Fruit fly (Drosophila melanogaster) whole organism, embryonic: Measurements from ENCODE around the gene CG43731.

ENCODE experiments used
- Ada2b ChIP-seq: fragments of 200-800 bp; sonication (Bioruptor generic); IDR thresholded peaks from 2 replicates; pipeline ENCODE4 v1.3.6; 2022; ENCODE audit warnings: missing biosample characterization, missing genetic modification characterization
- Adf1 ChIP-seq: fragments of 200-800 bp; sonication (Bioruptor generic); IDR thresholded peaks from 2 replicates; pipeline ENCODE4 v1.3.6; 2022; ENCODE audit warnings: missing biosample characterization, missing genetic modification characterization
- B-H1 ChIP-seq: fragments of 200-800 bp; sonication (Bioruptor generic); IDR thresholded peaks from 3 replicates; pipeline ENCODE4 v1.3.6; 2022; ENCODE audit warnings: missing biosample characterization, missing genetic modification characterization
- Blimp-1 ChIP-seq: fragments of 200-800 bp; sonication (Bioruptor generic); optimal IDR thresholded peaks from 3 replicates; lab custom pipeline; 2018; ENCODE audit warnings: missing biosample characterization, missing genetic modification characterization, mild to moderate bottlenecking, moderate library complexity, missing genetic modification reagents
- Bteb2 ChIP-seq: fragments of 200-800 bp; sonication (Bioruptor generic); optimal IDR thresholded peaks from 2 replicates; lab custom pipeline; 2016; ENCODE audit warnings: missing biosample characterization, missing genetic modification characterization
- CG10274 ChIP-seq: fragments of 200-800 bp; sonication (Bioruptor generic); optimal IDR thresholded peaks from 3 replicates; lab custom pipeline; 2017; ENCODE audit warnings: missing biosample characterization, mild to moderate bottlenecking, missing genetic modification characterization
- CG10321 ChIP-seq: fragments of 200-800 bp; sonication (Bioruptor generic); IDR thresholded peaks from 2 replicates; pipeline ENCODE4 v1.3.6; 2022; ENCODE audit warnings: missing biosample characterization, missing genetic modification characterization
- CG11560 ChIP-seq: fragments of 200-800 bp; sonication (Bioruptor generic); IDR thresholded peaks from 3 replicates; pipeline ENCODE4 v1.3.6; 2022; ENCODE audit warnings: missing biosample characterization, missing genetic modification characterization
- CG1233 ChIP-seq: fragments of 200-800 bp; sonication (Bioruptor generic); optimal IDR thresholded peaks from 4 replicates; lab custom pipeline; 2018; ENCODE audit warnings: missing biosample characterization, mild to moderate bottlenecking, missing genetic modification characterization
- CG12391 ChIP-seq: fragments of 200-800 bp; sonication (Bioruptor generic); optimal IDR thresholded peaks from 3 replicates; lab custom pipeline; 2018; ENCODE audit warnings: missing biosample characterization, mild to moderate bottlenecking, missing genetic modification characterization, moderate library complexity
- CG13775 ChIP-seq: fragments of 200-800 bp; sonication (Bioruptor generic); optimal IDR thresholded peaks from 3 replicates; lab custom pipeline; 2017; ENCODE audit warnings: missing biosample characterization, mild to moderate bottlenecking, missing genetic modification characterization
- CG14014 ChIP-seq: fragments of 200-800 bp; sonication (Bioruptor generic); IDR thresholded peaks from 2 replicates; pipeline ENCODE4 v1.3.6; 2022; ENCODE audit warnings: missing biosample characterization, missing genetic modification characterization
- CG14667 ChIP-seq: fragments of 200-800 bp; sonication (Bioruptor generic); IDR thresholded peaks from 2 replicates; pipeline ENCODE4 v1.3.6; 2022; ENCODE audit warnings: missing biosample characterization, missing genetic modification characterization
- CG15514 ChIP-seq: fragments of 200-800 bp; sonication (Bioruptor generic); optimal IDR thresholded peaks from 3 replicates; lab custom pipeline; 2017; ENCODE audit warnings: missing biosample characterization, missing genetic modification characterization, mild to moderate bottlenecking, moderate library complexity, missing genetic modification reagents
- CG16863 ChIP-seq: fragments of 200-800 bp; sonication (Bioruptor generic); optimal IDR thresholded peaks from 3 replicates; lab custom pipeline; 2016; ENCODE audit warnings: missing biosample characterization, missing genetic modification characterization
- CG18262 ChIP-seq: fragments of 200-800 bp; optimal IDR thresholded peaks from 3 replicates; lab custom pipeline; 2019; ENCODE audit warnings: missing biosample characterization, mild to moderate bottlenecking, missing genetic modification characterization, moderate library complexity
- CG2116 ChIP-seq: fragments of 200-800 bp; sonication (Bioruptor generic); optimal IDR thresholded peaks from 3 replicates; lab custom pipeline; 2018; ENCODE audit warnings: missing biosample characterization, mild to moderate bottlenecking, missing genetic modification characterization
- CG2199 ChIP-seq: fragments of 200-800 bp; sonication (Bioruptor generic); IDR thresholded peaks from 3 replicates; pipeline ENCODE4 v1.3.6; 2022; ENCODE audit warnings: missing biosample characterization, missing genetic modification characterization
- CG3163 ChIP-seq: fragments of 200-800 bp; sonication (Bioruptor generic); optimal IDR thresholded peaks from 3 replicates; lab custom pipeline; 2016; ENCODE audit warnings: missing biosample characterization, missing genetic modification characterization
- CG33213 ChIP-seq: fragments of 200-800 bp; sonication (Bioruptor generic); optimal IDR thresholded peaks from 3 replicates; lab custom pipeline; 2016; ENCODE audit warnings: missing biosample characterization, missing genetic modification characterization
- CG34224 ChIP-seq: fragments of 200-800 bp; sonication (Bioruptor generic); IDR thresholded peaks from 3 replicates; pipeline ENCODE4 v1.3.6; 2022; ENCODE audit warnings: missing biosample characterization, missing genetic modification characterization; ENCODE audit not compliant: partially characterized antibody
- CG3847 ChIP-seq: fragments of 200-800 bp; sonication (Bioruptor generic); IDR thresholded peaks from 2 replicates; pipeline ENCODE4 v1.3.6; 2022; ENCODE audit warnings: missing biosample characterization, missing genetic modification characterization
- CG3995 ChIP-seq: fragments of 200-800 bp; sonication (Bioruptor generic); optimal IDR thresholded peaks from 3 replicates; lab custom pipeline; 2016; ENCODE audit warnings: missing biosample characterization, missing genetic modification characterization
- CG4404 ChIP-seq: fragments of 200-800 bp; sonication (Bioruptor generic); IDR thresholded peaks from 2 replicates; pipeline ENCODE4 v1.3.6; 2022; ENCODE audit warnings: missing biosample characterization, missing genetic modification characterization
- CG6272 ChIP-seq: fragments of 200-800 bp; sonication (Bioruptor generic); IDR thresholded peaks from 2 replicates; pipeline ENCODE4 v1.3.6; 2022; ENCODE audit warnings: missing biosample characterization, missing genetic modification characterization
- CG8388 ChIP-seq: fragments of 200-800 bp; sonication (Bioruptor generic); optimal IDR thresholded peaks from 2 replicates; lab custom pipeline; 2019; ENCODE audit warnings: missing biosample characterization, mild to moderate bottlenecking, missing genetic modification characterization, moderate library complexity
- CG9932 ChIP-seq: fragments of 200-800 bp; sonication (Bioruptor generic); IDR thresholded peaks from 2 replicates; pipeline ENCODE4 v1.3.6; 2022; ENCODE audit warnings: missing biosample characterization, missing genetic modification characterization
- CTCF ChIP-seq: fragments of 200-800 bp; sonication (Bioruptor generic); optimal IDR thresholded peaks from 2 replicates; lab custom pipeline; 2017; ENCODE audit warnings: missing biosample characterization, mild to moderate bottlenecking, missing genetic modification characterization, moderate library complexity
- Dad ChIP-seq: fragments of 200-800 bp; sonication (Bioruptor generic); optimal IDR thresholded peaks from 3 replicates; lab custom pipeline; 2016; ENCODE audit warnings: missing biosample characterization, missing genetic modification characterization
- Dll ChIP-seq: fragments of 200-800 bp; sonication (Bioruptor generic); IDR thresholded peaks from 4 replicates; pipeline ENCODE4 v1.3.6; 2022; ENCODE audit warnings: missing biosample characterization, missing genetic modification characterization; ENCODE audit not compliant: partially characterized antibody
- Drgx ChIP-seq: fragments of 200-800 bp; sonication (Bioruptor generic); IDR thresholded peaks from 2 replicates; pipeline ENCODE4 v1.3.6; 2022; ENCODE audit warnings: missing biosample characterization, missing genetic modification characterization
- Hr3 ChIP-seq: fragments of 200-800 bp; sonication (Bioruptor generic); optimal IDR thresholded peaks from 3 replicates; lab custom pipeline; 2016; ENCODE audit warnings: missing biosample characterization, missing genetic modification characterization
- Lim3 ChIP-seq: fragments of 200-800 bp; sonication (Bioruptor generic); IDR thresholded peaks from 2 replicates; pipeline ENCODE4 v1.3.6; 2022; ENCODE audit warnings: missing biosample characterization, missing genetic modification characterization
- NFAT ChIP-seq: fragments of 200-800 bp; sonication (Bioruptor generic); IDR thresholded peaks from 2 replicates; pipeline ENCODE4 v1.3.6; 2022; ENCODE audit warnings: missing biosample characterization, missing genetic modification characterization
- Sox102F ChIP-seq: fragments of 200-800 bp; sonication (Bioruptor generic); optimal IDR thresholded peaks from 2 replicates; lab custom pipeline; 2018; ENCODE audit warnings: missing biosample characterization, mild to moderate bottlenecking, missing genetic modification characterization, moderate library complexity
- Xrp1 ChIP-seq: fragments of 200-800 bp; sonication (Bioruptor generic); IDR thresholded peaks from 2 replicates; pipeline ENCODE4 v1.3.6; 2022; ENCODE audit warnings: missing biosample characterization, missing genetic modification characterization
- ato ChIP-seq: fragments of 200-800 bp; sonication (Bioruptor generic); IDR thresholded peaks from 2 replicates; pipeline ENCODE4 v1.3.6; 2022; ENCODE audit warnings: missing biosample characterization, missing genetic modification characterization; ENCODE audit not compliant: partially characterized antibody
- bab2 ChIP-seq: fragments of 200-800 bp; sonication (Bioruptor generic); optimal IDR thresholded peaks from 2 replicates; lab custom pipeline; 2016; ENCODE audit warnings: missing biosample characterization, missing genetic modification characterization
- cg ChIP-seq: fragments of 200-800 bp; sonication (Bioruptor generic); optimal IDR thresholded peaks from 3 replicates; lab custom pipeline; 2019; ENCODE audit warnings: missing biosample characterization, mild to moderate bottlenecking, missing genetic modification characterization, moderate library complexity
- ems ChIP-seq: fragments of 200-800 bp; sonication (Bioruptor generic); optimal IDR thresholded peaks from 3 replicates; lab custom pipeline; 2016; ENCODE audit warnings: missing biosample characterization, missing genetic modification characterization
- ewg ChIP-seq: fragments of 200-800 bp; sonication (Bioruptor generic); optimal IDR thresholded peaks from 3 replicates; lab custom pipeline; 2017; ENCODE audit warnings: mild to moderate bottlenecking, missing biosample characterization, missing genetic modification reagents, missing genetic modification characterization
- gsb ChIP-seq: fragments of 200-800 bp; sonication (Bioruptor generic); IDR thresholded peaks from 2 replicates; pipeline ENCODE4 v1.3.6; 2022; ENCODE audit warnings: missing biosample characterization, missing genetic modification characterization
- ham ChIP-seq: fragments of 200-800 bp; sonication (Bioruptor generic); IDR thresholded peaks from 2 replicates; pipeline ENCODE4 v1.3.6; 2022; ENCODE audit warnings: missing biosample characterization, missing genetic modification characterization
- klu ChIP-seq: fragments of 200-800 bp; sonication (Bioruptor generic); IDR thresholded peaks from 2 replicates; pipeline ENCODE4 v1.3.6; 2022; ENCODE audit warnings: missing biosample characterization, missing genetic modification characterization
- prd ChIP-seq, 3 experiments: fragments of >200 bp in 2 of 3; fragments of 200-800 bp in 1 of 3; sonication (Bioruptor generic) in 1 of 3; optimal IDR thresholded peaks in 2 of 3; IDR thresholded peaks in 1 of 3; 2 replicates in 2 of 3; 3 replicates in 1 of 3; pipeline versions ENCODE4 v1.3.6 to Lab custom; 2017 to 2022; ENCODE audit warnings: missing biosample characterization in 1 of 3, missing genetic modification characterization in 1 of 3
- ranshi ChIP-seq: fragments of 200-800 bp; sonication (Bioruptor generic); IDR thresholded peaks from 2 replicates; pipeline ENCODE4 v1.3.6; 2022; ENCODE audit warnings: missing biosample characterization, missing genetic modification characterization
- ro ChIP-seq: fragments of 200-800 bp; sonication (Bioruptor generic); IDR thresholded peaks from 2 replicates; pipeline ENCODE4 v1.3.6; 2022; ENCODE audit warnings: missing biosample characterization, missing genetic modification characterization
- slbo ChIP-seq: fragments of 200-800 bp; sonication (Bioruptor generic); IDR thresholded peaks from 2 replicates; pipeline ENCODE4 v1.3.6; 2022; ENCODE audit warnings: missing biosample characterization, missing genetic modification characterization
- so ChIP-seq: fragments of 200-800 bp; sonication (Bioruptor generic); IDR thresholded peaks from 3 replicates; pipeline ENCODE4 v1.3.6; 2022; ENCODE audit warnings: missing biosample characterization, missing genetic modification characterization
- sob ChIP-seq: fragments of 200-800 bp; sonication (Bioruptor generic); IDR thresholded peaks from 2 replicates; pipeline ENCODE4 v1.3.6; 2022; ENCODE audit warnings: missing biosample characterization, missing genetic modification characterization
- tio ChIP-seq: fragments of 200-800 bp; sonication (Bioruptor generic); optimal IDR thresholded peaks from 2 replicates; lab custom pipeline; 2017; ENCODE audit warnings: missing biosample characterization, missing genetic modification characterization, inconsistent platforms
- trem ChIP-seq: fragments of 200-800 bp; optimal IDR thresholded peaks from 3 replicates; lab custom pipeline; 2019; ENCODE audit warnings: missing biosample characterization, mild to moderate bottlenecking, missing genetic modification characterization, moderate library complexity
- usp ChIP-seq: fragments of >200 bp; optimal IDR thresholded peaks from 2 replicates; lab custom pipeline; 2017; ENCODE audit warnings: missing biosample characterization, missing genetic modification characterization

Gene CG43731

DNA sequence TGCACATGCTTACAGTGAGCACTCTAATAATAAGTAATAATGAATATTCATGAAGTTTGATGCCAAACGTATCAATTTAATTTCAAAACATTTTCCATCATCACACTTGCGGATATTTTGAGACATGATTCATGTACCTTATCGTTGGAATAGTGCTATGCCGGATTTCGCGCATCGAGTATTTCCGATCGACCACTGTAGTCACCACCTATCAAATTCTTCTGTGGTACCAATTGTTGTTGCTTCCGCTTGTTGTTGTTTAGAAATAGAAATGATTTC is 39.1 kb downstream of the CG43731 start (continued):
- no peak for TF ChIP-seq CG18262 (tag; lab: Kevin White, UChicago)
- no peak for TF ChIP-seq CG3995 (GFP tag; lab: Kevin White, UChicago)
- TF ChIP-seq slbo (GFP tag; lab: Robert Waterston, UW): peak; percentile 72
- no peak for TF ChIP-seq Dll (GFP tag; lab: Robert Waterston, UW)
- peak; percentile 26; the same call in 1 of the 2 replicates for TF ChIP-seq Xrp1 (GFP tag; lab: Robert Waterston, UW)
- TF ChIP-seq CG10274 (GFP tag; lab: Kevin White, UChicago): no peak
- TF ChIP-seq trem (tag; lab: Kevin White, UChicago): no peak
- no peak for TF ChIP-seq ato
- no peak for TF ChIP-seq CG1233
- peak; percentile 10 for TF ChIP-seq CG12391 (tag; lab: Kevin White, UChicago)
- no peak for TF ChIP-seq sob (GFP tag; lab: Robert Waterston, UW)
- TF ChIP-seq NFAT (GFP tag; lab: Robert Waterston, UW): peak; percentile 8; the same call in 1 of the 2 replicates
- TF ChIP-seq CG2116 (GFP tag; lab: Kevin White, UChicago): no peak
- no peak for TF ChIP-seq bab2
- TF ChIP-seq CG10321: no peak
- TF ChIP-seq CG2199 (GFP tag; lab: Robert Waterston, UW): no peak
- no peak for TF ChIP-seq CG6272 (GFP tag; lab: Robert Waterston, UW)
- no peak for TF ChIP-seq CG8388 (GFP tag; lab: Kevin White, UChicago)
- TF ChIP-seq usp: no peak
- TF ChIP-seq CG33213: no peak
- TF ChIP-seq Blimp-1 (GFP tag; lab: Kevin White, UChicago): no peak
- TF ChIP-seq CG16863 (GFP tag; lab: Kevin White, UChicago): no peak
- peak; percentile 31 for TF ChIP-seq Sox102F (GFP tag; lab: Kevin White, UChicago)
- TF ChIP-seq ems (GFP tag; lab: Kevin White, UChicago): peak; percentile 29
- TF ChIP-seq Bteb2 (GFP tag; lab: Kevin White, UChicago): no peak
- 0 out of 2 replicates have a peak, but pooled peaks have one; percentile 41 for TF ChIP-seq gsb (GFP tag; lab: Robert Waterston, UW)
- TF ChIP-seq Hr3 (GFP tag; lab: Kevin White, UChicago): peak; percentile 2
- no peak for TF ChIP-seq prd (optimal IDR thresholded peaks at IDR 0.05; lab: Kevin White, UChicago)
- peak; percentile 42; the same call in 2 of the 3 replicates for TF ChIP-seq prd (GFP tag; IDR thresholded peaks at IDR 0.05; lab: Robert Waterston, UW)
- TF ChIP-seq B-H1 (GFP tag; lab: Robert Waterston, UW): no peak
- peak; percentile 50 for TF ChIP-seq CG15514
- TF ChIP-seq CG34224 (GFP tag; lab: Robert Waterston, UW): no peak
- TF ChIP-seq tio (GFP tag; lab: Kevin White, UChicago): no peak
- no peak for TF ChIP-seq cg (GFP tag; lab: Kevin White, UChicago)
- TF ChIP-seq Ada2b (GFP tag; lab: Robert Waterston, UW): 0 out of 2 replicates have a peak, but pooled peaks have one; percentile 29
- TF ChIP-seq CG11560: peak; percentile 52; the same call in 1 of the 3 replicates
- TF ChIP-seq Drgx (GFP tag; lab: Robert Waterston, UW): peak; percentile 30; the same call in 1 of the 2 replicates
- TF ChIP-seq ranshi: peak; percentile 64
- no peak for TF ChIP-seq CG14667 (GFP tag; lab: Robert Waterston, UW)
- TF ChIP-seq CG13775: peak; percentile 3
- TF ChIP-seq klu (GFP tag; lab: Robert Waterston, UW): no peak
- no peak for TF ChIP-seq CTCF (GFP tag; lab: Kevin White, UChicago)
- 0 out of 3 replicates have a peak, but pooled peaks have one; percentile 26 for TF ChIP-seq so (GFP tag; lab: Robert Waterston, UW)
- no peak for TF ChIP-seq Lim3 (GFP tag; lab: Robert Waterston, UW)
- peak; percentile 54 for TF ChIP-seq CG4404 (GFP tag; lab: Robert Waterston, UW)
- TF ChIP-seq CG3847 (GFP tag; lab: Robert Waterston, UW): peak; percentile 26; the same call in 1 of the 2 replicates
- TF ChIP-seq Dad (GFP tag; lab: Kevin White, UChicago): peak; percentile 24
- no peak for TF ChIP-seq ham (GFP tag; lab: Robert Waterston, UW)
- no peak for TF ChIP-seq ewg (GFP tag; lab: Kevin White, UChicago)
- TF ChIP-seq Adf1 (GFP tag; lab: Robert Waterston, UW): no peak
- no peak for TF ChIP-seq ro (GFP tag; lab: Robert Waterston, UW)
- TF ChIP-seq CG3163: peak; percentile 21
- TF ChIP-seq CG9932 (GFP tag; lab: Robert Waterston, UW): peak; percentile 78
- no peak for TF ChIP-seq CG14014
